Fruit fly (Drosophila melanogaster) whole organism: ENCODE results near the gene pie.

Experiments
- CG8478 ChIP-seq: fragments of >200 bp; optimal IDR thresholded peaks from 2 replicates; lab custom pipeline; 2018; ENCODE audit warnings: inconsistent platforms
- Dll ChIP-seq: fragments of >200 bp; optimal IDR thresholded peaks from 2 replicates; lab custom pipeline; 2017
- EcR ChIP-seq, 2 experiments: fragments of >200 bp; optimal IDR thresholded peaks; 2 replicates each; lab custom pipeline; 2017; ENCODE audit warnings: missing biosample characterization in 2 of 2, missing genetic modification characterization in 2 of 2, missing genetic modification reagents in 2 of 2
- pan ChIP-seq: fragments of >200 bp; optimal IDR thresholded peaks from 2 replicates; lab custom pipeline; 2017
- psq ChIP-seq: fragments of >200 bp; optimal IDR thresholded peaks from 2 replicates; lab custom pipeline; 2017
- usp ChIP-seq: fragments of >200 bp; optimal IDR thresholded peaks from 2 replicates; lab custom pipeline; 2017; ENCODE audit warnings: missing biosample characterization, missing genetic modification characterization, mixed read lengths

dm6 chr2L:10470211-10470610 lies 47.6 kb upstream of the pie start:
- TF ChIP-seq EcR (GFP tag; optimal IDR thresholded peaks at IDR 0.05; lab: Kevin White, UChicago) (no peak), CG8478 (lab: Kevin White, UChicago) (no peak), psq (lab: Kevin White, UChicago) (no peak), usp (no peak), pan (no peak), Dll (lab: Kevin White, UChicago) (no peak)
